Worm (Caenorhabditis elegans): ENCODE results near the gene C12D8.20.

- TF ChIP-seq pros-1 (tag; optimal IDR thresholded peaks at IDR 0.05) (no peak), hlh-30 (tag; optimal IDR thresholded peaks at IDR 0.05; ENCODE audit: insufficient read depth) (no peak)
Measured at ce11 chrV:10227333-10227732, 5.2 kb downstream of the C12D8.20 start, which contains the start of gene ttr-19.

Data from whole organism, late embryonic.